Worm (Caenorhabditis elegans) whole organism, L1 larva: ENCODE measurements around the gene zipt-2.1.
A peak's percentile ranks its signal among the peaks of the same experiment; 100 is the strongest.

Experiments
- C04F5.9 ChIP-seq: sonication (generic microtip); optimal IDR thresholded peaks from 2 replicates; lab custom pipeline; 2016; ENCODE audit warnings: missing genetic modification characterization, missing compliant biosample characterization
- F16B12.6 ChIP-seq: fragments of 150-350 bp; optimal IDR thresholded peaks from 2 replicates; lab custom pipeline; 2014; ENCODE audit warnings: missing biosample characterization, missing genetic modification characterization
- blmp-1 ChIP-seq: fragments of 150-350 bp; optimal IDR thresholded peaks from 2 replicates; lab custom pipeline; 2014; ENCODE audit warnings: missing biosample characterization, missing genetic modification characterization
- ceh-82 ChIP-seq, 3 experiments: fragments of 150-350 bp in 1 of 3; sonication (generic microtip) in 2 of 3; optimal IDR thresholded peaks; 2 replicates each; lab custom pipeline; 2014 to 2017; ENCODE audit warnings: missing biosample characterization in 3 of 3, missing genetic modification characterization in 3 of 3
- ceh-88 ChIP-seq: fragments of 200-800 bp; sonication (Bioruptor generic); IDR thresholded peaks from 2 replicates; pipeline ENCODE4 v1.3.6; 2022; ENCODE audit warnings: missing genetic modification characterization, missing compliant biosample characterization
- dpl-1 ChIP-seq, 3 experiments: fragments of 150-350 bp in 2 of 3; sonication (generic microtip) in 1 of 3; optimal IDR thresholded peaks; 2 replicates each; lab custom pipeline; 2014 to 2017; ENCODE audit warnings: missing biosample characterization in 3 of 3, missing genetic modification characterization in 3 of 3, missing genetic modification reagents in 3 of 3
- dsc-1 ChIP-seq: sonication (generic microtip); optimal IDR thresholded peaks from 2 replicates; lab custom pipeline; 2016; ENCODE audit warnings: mild to moderate bottlenecking, missing genetic modification characterization, missing compliant biosample characterization
- efl-1 ChIP-seq, 4 experiments: fragments of 150-350 bp; optimal IDR thresholded peaks in 3 of 4; peaks in 1 of 4; 1 replicate in 1 of 4; 2 replicates in 3 of 4; lab custom pipeline; 2014; ENCODE audit warnings: missing biosample characterization in 2 of 4, missing genetic modification characterization in 2 of 4, missing genetic modification reagents in 2 of 4
- egl-13 ChIP-seq: sonication (generic microtip); optimal IDR thresholded peaks from 2 replicates; lab custom pipeline; 2016; ENCODE audit warnings: missing genotype, missing genetic modification reagents, missing genetic modification characterization, missing compliant biosample characterization
- fkh-4 ChIP-seq: sonication (generic microtip); optimal IDR thresholded peaks from 2 replicates; lab custom pipeline; 2016; ENCODE audit warnings: missing compliant biosample characterization, missing genetic modification characterization, borderline replicate concordance
- grh-1 ChIP-seq: fragments of 200-800 bp; sonication (Bioruptor generic); IDR thresholded peaks from 2 replicates; pipeline ENCODE4 v1.3.6; 2022; ENCODE audit warnings: missing genetic modification reagents, missing genetic modification characterization, missing compliant biosample characterization
- hlh-4 ChIP-seq: sonication (generic microtip); optimal IDR thresholded peaks from 2 replicates; lab custom pipeline; 2016; ENCODE audit warnings: mild to moderate bottlenecking, missing genetic modification characterization, missing compliant biosample characterization
- jun-1 ChIP-seq: fragments of 150-350 bp; optimal IDR thresholded peaks from 2 replicates; lab custom pipeline; 2014; ENCODE audit warnings: missing biosample characterization, missing genetic modification reagents, missing genetic modification characterization
- lin-13 ChIP-seq: fragments of 150-350 bp; optimal IDR thresholded peaks from 2 replicates; lab custom pipeline; 2014; ENCODE audit warnings: missing biosample characterization, missing genetic modification reagents, missing genetic modification characterization
- lin-14 ChIP-seq: fragments of 200-800 bp; sonication (Bioruptor generic); optimal IDR thresholded peaks from 2 replicates; lab custom pipeline; 2018; ENCODE audit warnings: mild to moderate bottlenecking, missing genetic modification characterization, moderate library complexity, missing compliant biosample characterization
- lin-35 ChIP-seq, 2 experiments: fragments of 150-350 bp; optimal IDR thresholded peaks; 2 replicates each; lab custom pipeline; 2014; ENCODE audit warnings: missing biosample characterization in 2 of 2, missing genetic modification characterization in 2 of 2, missing genetic modification reagents in 2 of 2
- lsy-2 ChIP-seq, 2 experiments: fragments of 150-350 bp; optimal IDR thresholded peaks; 2 replicates each; lab custom pipeline; 2014; ENCODE audit warnings: missing biosample characterization in 2 of 2, missing genetic modification characterization in 2 of 2
- mdl-1 ChIP-seq, 2 experiments: fragments of 150-350 bp; optimal IDR thresholded peaks; 2 replicates each; lab custom pipeline; 2014 to 2017; ENCODE audit warnings: missing biosample characterization in 2 of 2, missing genetic modification characterization in 2 of 2, inconsistent platforms in 1 of 2
- mep-1 ChIP-seq: fragments of 150-350 bp; optimal IDR thresholded peaks from 2 replicates; lab custom pipeline; 2014; ENCODE audit warnings: missing biosample characterization, missing genetic modification characterization
- nhr-20 ChIP-seq: sonication (generic microtip); optimal IDR thresholded peaks from 2 replicates; lab custom pipeline; 2016; ENCODE audit warnings: mild to moderate bottlenecking, missing genetic modification characterization, missing compliant biosample characterization
- nhr-237 ChIP-seq: fragments of 150-350 bp; optimal IDR thresholded peaks from 2 replicates; lab custom pipeline; 2014; ENCODE audit warnings: missing biosample characterization, missing genetic modification characterization
- nhr-47 ChIP-seq: sonication (generic microtip); optimal IDR thresholded peaks from 2 replicates; lab custom pipeline; 2016; ENCODE audit warnings: mild to moderate bottlenecking, missing genetic modification characterization, moderate library complexity, missing compliant biosample characterization
- nhr-71 ChIP-seq: sonication (generic microtip); optimal IDR thresholded peaks from 2 replicates; lab custom pipeline; 2016; ENCODE audit warnings: mild to moderate bottlenecking, missing genetic modification characterization, moderate library complexity, missing compliant biosample characterization
- nhr-77 ChIP-seq: fragments of 150-350 bp; optimal IDR thresholded peaks from 2 replicates; lab custom pipeline; 2014; ENCODE audit warnings: missing biosample characterization, missing genetic modification characterization
- rnt-1 ChIP-seq: sonication (generic microtip); optimal IDR thresholded peaks from 2 replicates; lab custom pipeline; 2016; ENCODE audit warnings: mild to moderate bottlenecking, missing genetic modification characterization, moderate library complexity, missing compliant biosample characterization
- skn-1 ChIP-seq: fragments of 150-350 bp; optimal IDR thresholded peaks from 2 replicates; lab custom pipeline; 2014; ENCODE audit warnings: missing biosample characterization, missing genetic modification characterization
- snpc-4 ChIP-seq: fragments of 150-350 bp; optimal IDR thresholded peaks from 2 replicates; lab custom pipeline; 2014; ENCODE audit warnings: missing biosample characterization, missing genetic modification characterization
- snu-23 ChIP-seq: sonication (generic microtip); optimal IDR thresholded peaks from 2 replicates; lab custom pipeline; 2016; ENCODE audit warnings: missing genetic modification characterization, missing compliant biosample characterization
- sptf-1 ChIP-seq: fragments of 150-350 bp; optimal IDR thresholded peaks from 2 replicates; lab custom pipeline; 2014; ENCODE audit warnings: missing biosample characterization, missing genetic modification characterization
- swsn-7 ChIP-seq: sonication (generic microtip); optimal IDR thresholded peaks from 2 replicates; lab custom pipeline; 2016; ENCODE audit warnings: missing genetic modification characterization, missing compliant biosample characterization
- tbx-2 ChIP-seq: sonication (generic microtip); optimal IDR thresholded peaks from 2 replicates; lab custom pipeline; 2016; ENCODE audit warnings: missing genetic modification characterization, missing compliant biosample characterization
- unc-130 ChIP-seq: fragments of 150-350 bp; optimal IDR thresholded peaks from 2 replicates; lab custom pipeline; 2017; ENCODE audit warnings: missing biosample characterization, missing genetic modification characterization, inconsistent platforms
- xbp-1 ChIP-seq: sonication (generic microtip); optimal IDR thresholded peaks from 2 replicates; lab custom pipeline; 2016; ENCODE audit warnings: missing genetic modification characterization, missing compliant biosample characterization

The zipt-2.1 gene

DNA sequence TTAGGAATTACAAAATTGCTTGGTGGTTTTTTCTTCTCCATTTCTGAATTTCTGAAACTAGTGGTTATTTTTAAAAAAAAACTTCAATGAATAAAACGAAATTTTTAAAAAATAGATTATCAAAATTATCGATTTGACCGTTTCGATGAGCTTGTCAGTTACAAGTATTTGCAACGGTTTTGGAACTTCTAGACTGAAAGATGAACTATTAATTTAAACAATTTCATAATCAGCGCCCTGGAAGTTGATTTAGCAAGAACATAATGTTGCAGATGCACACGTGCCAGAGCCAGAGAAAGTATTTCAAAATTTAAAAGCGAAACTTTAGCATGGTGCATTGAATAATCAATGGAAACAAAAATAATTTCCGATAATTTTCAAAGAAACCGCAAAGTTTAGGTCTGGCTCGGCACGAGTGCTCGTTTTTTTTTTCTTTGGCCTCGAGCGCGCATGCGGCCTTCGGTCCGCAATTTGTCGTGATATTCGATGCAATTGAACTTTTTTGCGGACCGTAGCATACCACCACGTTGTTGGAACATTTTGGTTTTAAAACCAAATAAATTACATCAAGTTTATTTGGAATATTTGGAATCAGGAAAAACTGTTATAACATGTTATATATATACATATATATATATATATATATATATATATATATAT, 43.4 kb downstream of the zipt-2.1 start, which contains the start of gene T11G6.5:
T11G6.5 (minus strand) TSS at position 51 of the 660 bp plus-strand sequence.
- TF ChIP-seq F16B12.6 (peak; percentile 81), jun-1 (no peak), lin-14 (GFP tag; lab: Kevin White, UChicago) (no peak), blmp-1 (peak; percentile 4), mep-1 (peak; percentile 45), nhr-20 (tag; lab: Kevin White, UChicago) (peak; percentile 18), ceh-82 (tag; optimal IDR thresholded peaks at IDR 0.05; lab: Kevin White, UChicago) (peak in 1 of 3 experiments; percentile 33), unc-130 (peak; percentile 14), fkh-4 (tag; lab: Kevin White, UChicago) (no peak), skn-1 (tag; lab: Kevin White, UChicago) (peak; percentile 37), lin-13 (no peak), snu-23 (peak; percentile 50), rnt-1 (peak; percentile 49), nhr-47 (tag; lab: Kevin White, UChicago) (peak; percentile 10), lsy-2 (tag; optimal IDR thresholded peaks at IDR 0.05; lab: Kevin White, UChicago) (peak; percentile 87 to 97), efl-1 (optimal IDR thresholded peaks at IDR 0.05; lab: Kevin White, UChicago) (peak; percentile 39 to 52), efl-1 (GFP tag; optimal IDR thresholded peaks at IDR 0.05 in 1 of 2; lab: Kevin White, UChicago) (peak; percentile 48 to 95), ceh-88 (no peak), xbp-1 (tag; lab: Kevin White, UChicago) (peak; percentile 37), snpc-4 (tag; lab: Kevin White, UChicago) (peak; percentile 6), egl-13 (tag; lab: Kevin White, UChicago) (no peak), nhr-77 (tag; lab: Kevin White, UChicago) (no peak), dpl-1 (GFP tag; optimal IDR thresholded peaks at IDR 0.05; lab: Kevin White, UChicago) (peak in 2 of 3 experiments; percentile 46 to 51), dsc-1 (tag; lab: Kevin White, UChicago) (peak; percentile 3), nhr-71 (tag; lab: Kevin White, UChicago) (peak; percentile 48), swsn-7 (tag; lab: Kevin White, UChicago) (peak; percentile 16), tbx-2 (tag; lab: Kevin White, UChicago) (peak; percentile 4), sptf-1 (tag; lab: Kevin White, UChicago) (no peak), C04F5.9 (tag; lab: Kevin White, UChicago) (no peak), lin-35 (GFP tag; optimal IDR thresholded peaks at IDR 0.05; lab: Kevin White, UChicago) (peak; percentile 3 to 65), mdl-1 (tag; optimal IDR thresholded peaks at IDR 0.05; lab: Kevin White, UChicago) (peak in 1 of 2 experiments; percentile 59)

DNA sequence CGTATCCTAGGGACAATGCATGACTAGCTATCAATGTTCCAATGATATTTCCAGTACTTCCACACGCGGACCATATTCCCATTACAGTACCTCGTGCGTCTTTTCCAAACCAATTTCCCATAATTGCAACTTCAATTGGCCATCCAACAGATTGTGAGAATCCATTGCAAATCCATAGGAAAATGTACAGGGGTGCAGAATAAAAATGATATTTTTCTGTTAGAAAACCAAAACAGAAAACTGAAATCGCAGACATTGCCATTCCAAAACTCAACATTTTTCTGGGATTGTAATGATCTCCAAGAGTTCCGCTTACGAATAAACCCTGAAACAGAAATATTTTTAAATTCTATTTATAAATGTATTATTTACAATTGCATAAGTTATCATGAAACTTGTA, 51.7 kb downstream of the zipt-2.1 start:
- TF ChIP-seq nhr-237 (tag; lab: Kevin White, UChicago) = no peak
- TF ChIP-seq unc-130 = no peak
- TF ChIP-seq efl-1 (optimal IDR thresholded peaks at IDR 0.05; lab: Kevin White, UChicago) = no peak
- peak in 1 of 2 experiments; percentile 80 for TF ChIP-seq efl-1 (GFP tag; optimal IDR thresholded peaks at IDR 0.05 in 1 of 2; lab: Kevin White, UChicago)
- no peak for TF ChIP-seq tbx-2 (tag; lab: Kevin White, UChicago)
- TF ChIP-seq grh-1 (GFP tag; lab: Robert Waterston, UW) = no peak
- TF ChIP-seq hlh-4 (tag; lab: Kevin White, UChicago) = no peak

DNA sequence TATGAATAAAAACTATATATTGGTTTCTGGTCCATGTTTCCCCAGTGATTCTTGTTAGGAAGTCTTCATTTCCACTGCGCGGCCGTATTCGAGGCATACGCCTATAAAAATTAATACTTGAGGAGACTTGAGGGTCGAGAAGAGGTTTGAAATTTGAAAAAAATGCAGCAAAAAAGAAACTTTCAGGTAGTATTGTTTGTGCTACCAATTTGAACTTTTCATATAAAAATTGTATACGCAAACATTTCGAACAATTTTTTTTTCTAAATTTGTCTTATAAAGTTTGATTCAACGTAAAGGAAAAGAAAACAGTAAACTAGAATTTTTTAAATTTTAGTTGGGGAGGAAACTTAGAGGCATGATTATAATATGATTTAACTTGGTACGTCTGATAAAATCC, 52.4 kb downstream of the zipt-2.1 start, which contains the start of gene T11G6.4:
T11G6.4 (minus strand) TSS at position 101 of the 400 bp plus-strand sequence.
- no peak for TF ChIP-seq egl-13 (tag; lab: Kevin White, UChicago)
- no peak for TF ChIP-seq nhr-47 (tag; lab: Kevin White, UChicago)
